Worm (Caenorhabditis elegans): ENCODE measurements around the gene srlf-21.
"Not testable (repeated sequence)": the region's sequence is repeated elsewhere in the genome, so short reads cannot be mapped to it uniquely, and the experiment has no call there.

srlf-21 gene

ce11 chrV:852184-852583, 38.1 kb downstream of the srlf-21 start, which contains the start of gene K09C6.3:
K09C6.3 (plus strand) TSS chrV:852484.
- no peak for TF ChIP-seq nhr-10 (tag; optimal IDR thresholded peaks at IDR 0.05)
- TF ChIP-seq lin-11 (tag; optimal IDR thresholded peaks at IDR 0.05): no peak
- no peak for TF ChIP-seq zag-1 (tag; optimal IDR thresholded peaks at IDR 0.05)
- TF ChIP-seq nhr-237 (tag; optimal IDR thresholded peaks at IDR 0.05): no peak
- no peak for TF ChIP-seq R02D3.7 (tag; optimal IDR thresholded peaks at IDR 0.05)
- no peak for TF ChIP-seq C34F6.9 (tag; optimal IDR thresholded peaks at IDR 0.05)
- no peak for TF ChIP-seq blmp-1 (tag; optimal IDR thresholded peaks at IDR 0.05; ENCODE audit: insufficient read depth)
- TF ChIP-seq ceh-82 (tag; optimal IDR thresholded peaks at IDR 0.05): no peak
- TF ChIP-seq unc-39 (tag; optimal IDR thresholded peaks at IDR 0.05): no peak
- TF ChIP-seq lin-39 (tag; optimal IDR thresholded peaks at IDR 0.05): no peak
- TF ChIP-seq elt-1 (tag; optimal IDR thresholded peaks at IDR 0.05): no peak

ce11 chrV:849512-849911, 40.8 kb downstream of the srlf-21 start, which contains the start of gene srbc-12:
srbc-12 (plus strand) TSS chrV:849812.
- TF ChIP-seq mbf-1 (tag; optimal IDR thresholded peaks at IDR 0.05) (no peak), fos-1 (tag; optimal IDR thresholded peaks at IDR 0.05) (no peak), lin-13 (GFP tag; optimal IDR thresholded peaks at IDR 0.05) (no peak), ceh-16 (tag; optimal IDR thresholded peaks at IDR 0.05) (no peak), nhr-129 (tag; optimal IDR thresholded peaks at IDR 0.05) (no peak), R02D3.7 (tag; optimal IDR thresholded peaks at IDR 0.05) (no peak), ztf-4 (tag; optimal IDR thresholded peaks at IDR 0.05) (no peak), lsy-2 (tag; optimal IDR thresholded peaks at IDR 0.05) (no peak), elt-1 (tag; optimal IDR thresholded peaks at IDR 0.05) (no peak), zag-1 (tag; optimal IDR thresholded peaks at IDR 0.05) (no peak), nhr-23 (tag; optimal IDR thresholded peaks at IDR 0.05) (no peak), lin-11 (tag; optimal IDR thresholded peaks at IDR 0.05) (no peak), blmp-1 (tag; optimal IDR thresholded peaks at IDR 0.05; ENCODE audit: insufficient read depth) (no peak), nhr-6 (tag; optimal IDR thresholded peaks at IDR 0.05) (no peak)

ce11 chrV:849042-849441, 41.3 kb downstream of the srlf-21 start:
- no peak for TF ChIP-seq sma-3 (GFP tag; optimal IDR thresholded peaks at IDR 0.05)
- TF ChIP-seq unc-62 (GFP tag; optimal IDR thresholded peaks at IDR 0.05): no peak
- TF ChIP-seq nhr-23 (tag; optimal IDR thresholded peaks at IDR 0.05): no peak
- no peak for TF ChIP-seq crh-2 (tag; optimal IDR thresholded peaks at IDR 0.05)
- TF ChIP-seq nhr-25 (tag; optimal IDR thresholded peaks at IDR 0.05): no peak
- TF ChIP-seq blmp-1 (tag; optimal IDR thresholded peaks at IDR 0.05; ENCODE audit: insufficient read depth): no peak
- TF ChIP-seq mdl-1 (tag; optimal IDR thresholded peaks at IDR 0.05): no peak
- TF ChIP-seq nhr-11 (tag; optimal IDR thresholded peaks at IDR 0.05): no peak
- TF ChIP-seq alr-1 (tag; optimal IDR thresholded peaks at IDR 0.05): no peak
- TF ChIP-seq nhr-12 (tag; optimal IDR thresholded peaks at IDR 0.05): no peak

- TF ChIP-seq ztf-4 (tag; optimal IDR thresholded peaks at IDR 0.05) (no peak), Y55F3AM.14 (GFP tag; optimal IDR thresholded peaks at IDR 0.05) (no peak), nhr-129 (tag; optimal IDR thresholded peaks at IDR 0.05) (no peak), nhr-10 (tag; optimal IDR thresholded peaks at IDR 0.05) (no peak), skn-1 (tag; optimal IDR thresholded peaks at IDR 0.05) (no peak), nhr-21 (tag; optimal IDR thresholded peaks at IDR 0.05) (no peak), mab-5 (tag; optimal IDR thresholded peaks at IDR 0.05) (no peak), nhr-12 (tag; optimal IDR thresholded peaks at IDR 0.05) (no peak), peb-1 (tag; optimal IDR thresholded peaks at IDR 0.05) (no peak), ZK546.5 (tag; optimal IDR thresholded peaks at IDR 0.05) (no peak), nhr-77 (tag; optimal IDR thresholded peaks at IDR 0.05) (no peak), sma-3 (GFP tag; optimal IDR thresholded peaks at IDR 0.05) (no peak)
Observed at ce11 chrV:847521-847920, 42.8 kb downstream of the srlf-21 start, which contains the start of gene srbc-13. srbc-13 (plus strand) TSS chrV:847821.

- not testable (repeated sequence) for TF ChIP-seq F13H6.1, aly-2, ztf-4 (tag; optimal IDR thresholded peaks at IDR 0.05)
Observed at ce11 chrV:843118-843517, 47.2 kb downstream of the srlf-21 start, which contains the start of gene K09C6.8. K09C6.8 (minus strand) TSS chrV:843218.
